Worm (Caenorhabditis elegans) whole organism, mixed stage, embryonic: ENCODE measurements around the gene F35H10.3.

Experiments used
- M03D4.4 ChIP-seq: sonication (generic microtip); optimal IDR thresholded peaks from 2 replicates; lab custom pipeline; 2017; ENCODE audit warnings: mild to moderate bottlenecking, missing genetic modification characterization, missing compliant biosample characterization
- bed-3 ChIP-seq: fragments of 200-800 bp; sonication (Bioruptor generic); optimal IDR thresholded peaks from 3 replicates; lab custom pipeline; 2018; ENCODE audit warnings: mild to moderate bottlenecking, missing genetic modification characterization, moderate library complexity, missing compliant biosample characterization
- blmp-1 ChIP-seq: fragments of 150-350 bp; optimal IDR thresholded peaks from 2 replicates; lab custom pipeline; 2014; ENCODE audit warnings: missing biosample characterization, missing genetic modification characterization
- ceh-39 ChIP-seq: fragments of 150-350 bp; optimal IDR thresholded peaks from 2 replicates; lab custom pipeline; 2014; ENCODE audit warnings: missing biosample characterization, missing genetic modification characterization
- ceh-43 ChIP-seq: fragments of 200-800 bp; sonication (Bioruptor generic); optimal IDR thresholded peaks from 2 replicates; lab custom pipeline; 2018; ENCODE audit warnings: mild to moderate bottlenecking, missing genetic modification characterization, moderate library complexity, missing compliant biosample characterization
- ceh-83 ChIP-seq: fragments of 200-800 bp; sonication (Bioruptor generic); optimal IDR thresholded peaks from 2 replicates; lab custom pipeline; 2018; ENCODE audit warnings: mild to moderate bottlenecking, missing genetic modification characterization, missing compliant biosample characterization
- ces-1 ChIP-seq: fragments of 150-350 bp; optimal IDR thresholded peaks from 2 replicates; lab custom pipeline; 2014; ENCODE audit warnings: missing biosample characterization, missing genetic modification reagents, missing genetic modification characterization
- cnd-1 ChIP-seq: fragments of 200-800 bp; sonication (Bioruptor generic); optimal IDR thresholded peaks from 2 replicates; lab custom pipeline; 2018; ENCODE audit warnings: mild to moderate bottlenecking, missing genetic modification characterization, missing compliant biosample characterization
- drap-1 ChIP-seq: fragments of 200-800 bp; sonication (Bioruptor generic); optimal IDR thresholded peaks from 3 replicates; lab custom pipeline; 2018; ENCODE audit warnings: mild to moderate bottlenecking, missing genetic modification characterization, missing compliant biosample characterization
- elt-1 ChIP-seq: sonication (generic microtip); optimal IDR thresholded peaks from 2 replicates; lab custom pipeline; 2017; ENCODE audit warnings: missing genetic modification characterization, mild to moderate bottlenecking, missing compliant biosample characterization, antibody characterized with exemption, moderate library complexity, borderline replicate concordance; ENCODE audit not compliant: insufficient read depth
- elt-3 ChIP-seq: fragments of 150-350 bp; optimal IDR thresholded peaks from 2 replicates; lab custom pipeline; 2014; ENCODE audit warnings: missing biosample characterization, missing genetic modification characterization
- flh-1 ChIP-seq: fragments of 200-800 bp; sonication (Bioruptor generic); optimal IDR thresholded peaks from 2 replicates; lab custom pipeline; 2018; ENCODE audit warnings: mild to moderate bottlenecking, missing genetic modification characterization, moderate library complexity, missing compliant biosample characterization
- ham-2 ChIP-seq: fragments of 200-800 bp; sonication (Bioruptor generic); optimal IDR thresholded peaks from 2 replicates; lab custom pipeline; 2018; ENCODE audit warnings: mild to moderate bottlenecking, missing genetic modification characterization, missing compliant biosample characterization
- hlh-1 ChIP-seq: fragments of 150-350 bp; optimal IDR thresholded peaks from 2 replicates; lab custom pipeline; 2014; ENCODE audit warnings: missing biosample characterization, missing genetic modification reagents, missing genetic modification characterization
- lin-13 ChIP-seq: fragments of 150-350 bp; optimal IDR thresholded peaks from 2 replicates; lab custom pipeline; 2014; ENCODE audit warnings: missing biosample characterization, missing genetic modification characterization
- lsy-2 ChIP-seq: fragments of 150-350 bp; optimal IDR thresholded peaks from 2 replicates; lab custom pipeline; 2014; ENCODE audit warnings: missing biosample characterization, missing genetic modification characterization
- mab-5 ChIP-seq: fragments of 150-350 bp; optimal IDR thresholded peaks from 2 replicates; lab custom pipeline; 2014; ENCODE audit warnings: missing biosample characterization, missing genetic modification characterization
- mep-1 ChIP-seq: fragments of 150-350 bp; optimal IDR thresholded peaks from 2 replicates; lab custom pipeline; 2017; ENCODE audit warnings: missing biosample characterization, missing genetic modification reagents, missing genetic modification characterization, inconsistent platforms
- mls-2 ChIP-seq: sonication (generic microtip); optimal IDR thresholded peaks from 2 replicates; lab custom pipeline; 2016; ENCODE audit warnings: mild to moderate bottlenecking, missing genetic modification characterization, moderate library complexity, missing compliant biosample characterization
- nhr-12 ChIP-seq: fragments of 150-350 bp; optimal IDR thresholded peaks from 2 replicates; lab custom pipeline; 2014; ENCODE audit warnings: missing biosample characterization, missing genetic modification characterization
- nhr-2 ChIP-seq: fragments of 150-350 bp; optimal IDR thresholded peaks from 2 replicates; lab custom pipeline; 2014; ENCODE audit warnings: missing biosample characterization, missing genetic modification characterization
- nhr-237 ChIP-seq: fragments of 150-350 bp; optimal IDR thresholded peaks from 2 replicates; lab custom pipeline; 2014; ENCODE audit warnings: missing biosample characterization, missing genetic modification characterization
- nhr-28 ChIP-seq: fragments of 150-350 bp; optimal IDR thresholded peaks from 2 replicates; lab custom pipeline; 2014; ENCODE audit warnings: missing biosample characterization, missing genetic modification characterization
- nhr-76 ChIP-seq: sonication (generic microtip); optimal IDR thresholded peaks from 2 replicates; lab custom pipeline; 2017; ENCODE audit warnings: missing biosample characterization, missing genetic modification characterization
- pha-4 ChIP-seq: fragments of 150-350 bp; optimal IDR thresholded peaks from 2 replicates; lab custom pipeline; 2018; ENCODE audit warnings: missing biosample characterization, missing genetic modification reagents, missing genetic modification characterization
- sptf-1 ChIP-seq: sonication (generic microtip); optimal IDR thresholded peaks from 2 replicates; lab custom pipeline; 2017; ENCODE audit warnings: mild to moderate bottlenecking, missing genetic modification characterization, moderate library complexity, missing compliant biosample characterization
- tbx-8 ChIP-seq: fragments of 200-800 bp; sonication (Bioruptor generic); optimal IDR thresholded peaks from 2 replicates; lab custom pipeline; 2018; ENCODE audit warnings: mild to moderate bottlenecking, missing genetic modification characterization, moderate library complexity, missing compliant biosample characterization
- unc-120 ChIP-seq: sonication (generic microtip); optimal IDR thresholded peaks from 2 replicates; lab custom pipeline; 2017; ENCODE audit warnings: missing genetic modification characterization, missing compliant biosample characterization; ENCODE audit not compliant: poor library complexity, severe bottlenecking
- unc-39 ChIP-seq: fragments of 150-350 bp; optimal IDR thresholded peaks from 2 replicates; lab custom pipeline; 2014; ENCODE audit warnings: missing biosample characterization, missing genetic modification characterization
- unc-62 ChIP-seq: fragments of 150-350 bp; optimal IDR thresholded peaks from 2 replicates; lab custom pipeline; 2014; ENCODE audit warnings: missing biosample characterization, missing genetic modification reagents, missing genetic modification characterization
- zip-8 ChIP-seq: fragments of 150-350 bp; optimal IDR thresholded peaks from 2 replicates; lab custom pipeline; 2014; ENCODE audit warnings: missing biosample characterization, missing genetic modification characterization
- ztf-11 ChIP-seq: fragments of 150-350 bp; optimal IDR thresholded peaks from 2 replicates; lab custom pipeline; 2014; ENCODE audit warnings: missing biosample characterization, missing genetic modification characterization

The F35H10.3 gene

ce11 chrIV:8325667-8326066 lies at the start of gene F35H10.3:
TSS of gene F35H10.3 (plus strand) at chrIV:8325967.
- TF ChIP-seq ceh-39 (tag; lab: Kevin White, UChicago) (no peak), bed-3 (GFP tag; lab: Kevin White, UChicago) (no peak), unc-39 (tag; lab: Kevin White, UChicago) (no peak), M03D4.4 (no peak)

DNA sequence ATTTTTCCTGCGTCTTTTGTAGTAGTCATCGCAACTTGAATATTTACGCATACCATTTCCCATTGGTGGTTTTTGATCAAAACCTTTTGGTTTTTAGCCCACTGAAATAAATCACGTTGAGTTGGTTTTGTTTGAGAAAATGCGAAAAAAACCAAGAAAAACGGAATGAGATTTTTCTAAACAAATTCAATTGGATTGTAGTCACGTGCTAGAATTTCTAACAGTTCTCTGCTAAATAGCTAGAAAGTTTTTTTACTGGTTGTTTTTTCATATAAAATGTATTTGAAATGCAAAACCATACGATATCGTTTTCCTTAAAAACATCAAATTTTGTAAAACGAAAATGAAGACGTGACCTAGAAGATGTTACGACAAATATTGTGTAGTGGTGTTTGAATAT lies 49.2 kb upstream of the F35H10.3 start, which contains the start of gene K07H8.12:
Gene K07H8.12 (minus strand): TSS at position 101 of the 400 bp plus-strand sequence.
- TF ChIP-seq unc-62 (GFP tag; lab: Kevin White, UChicago), result no peak
- no peak for TF ChIP-seq ceh-39 (tag; lab: Kevin White, UChicago)
- no peak for TF ChIP-seq hlh-1 (tag; lab: Kevin White, UChicago)
- no peak for TF ChIP-seq ham-2 (GFP tag; lab: Kevin White, UChicago)
- no peak for TF ChIP-seq cnd-1 (tag; lab: Kevin White, UChicago)
- TF ChIP-seq sptf-1, result no peak
- TF ChIP-seq drap-1 (GFP tag; lab: Kevin White, UChicago), result no peak
- no peak for TF ChIP-seq ces-1 (GFP tag; lab: Kevin White, UChicago)
- TF ChIP-seq mls-2 (tag; lab: Kevin White, UChicago), result no peak

DNA sequence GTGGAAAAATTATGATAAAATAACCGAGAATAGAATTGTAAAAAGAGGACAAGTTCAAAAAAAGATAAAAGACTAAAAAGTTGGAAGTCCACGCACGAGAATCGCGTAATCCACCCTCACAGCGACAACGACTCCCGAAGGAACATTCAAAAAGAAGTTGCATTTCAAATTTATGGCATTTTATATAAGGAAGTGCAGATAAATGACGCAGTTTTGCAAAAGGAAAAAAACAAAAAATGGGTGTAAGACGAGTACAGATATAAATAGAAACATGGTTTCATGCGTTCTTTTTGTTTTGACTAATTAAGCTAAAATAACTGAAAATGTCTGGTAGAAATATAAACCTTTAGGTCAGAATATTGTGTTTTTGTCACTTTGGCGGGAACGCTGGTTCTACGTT lies 42.6 kb upstream of the F35H10.3 start:
- TF ChIP-seq nhr-237 (tag; lab: Kevin White, UChicago) (no peak), elt-1 (no peak), mep-1 (tag; lab: Kevin White, UChicago) (no peak), flh-1 (GFP tag; lab: Kevin White, UChicago) (no peak), unc-62 (GFP tag; lab: Kevin White, UChicago) (no peak), zip-8 (tag; lab: Kevin White, UChicago) (no peak), mab-5 (tag; lab: Kevin White, UChicago) (no peak), sptf-1 (no peak), unc-120 (tag; lab: Kevin White, UChicago) (no peak), cnd-1 (tag; lab: Kevin White, UChicago) (no peak), nhr-28 (tag; lab: Kevin White, UChicago) (no peak), drap-1 (GFP tag; lab: Kevin White, UChicago) (no peak), ces-1 (GFP tag; lab: Kevin White, UChicago) (no peak), ham-2 (GFP tag; lab: Kevin White, UChicago) (no peak), ztf-11 (tag; lab: Kevin White, UChicago) (no peak), tbx-8 (GFP tag; lab: Kevin White, UChicago) (no peak), lin-13 (tag; lab: Kevin White, UChicago) (no peak), hlh-1 (tag; lab: Kevin White, UChicago) (no peak)

- TF ChIP-seq nhr-2 (tag; lab: Kevin White, UChicago), result no peak
- TF ChIP-seq nhr-12 (tag; lab: Kevin White, UChicago), result no peak
- TF ChIP-seq pha-4 (tag; lab: Kevin White, UChicago), result no peak
- TF ChIP-seq bed-3 (GFP tag; lab: Kevin White, UChicago), result no peak
- no peak for TF ChIP-seq ceh-83 (GFP tag; lab: Kevin White, UChicago)
- no peak for TF ChIP-seq elt-3 (tag; lab: Kevin White, UChicago)
- no peak for TF ChIP-seq zip-8 (tag; lab: Kevin White, UChicago)
- TF ChIP-seq, all 35 proteins: peak for 0
These were observed 39.4 kb upstream of the F35H10.3 start, which contains the start of gene K07H8.9 for ce11 chrIV:8286352-8286751. TSS of gene K07H8.9 (minus strand) at chrIV:8286476.

ce11 chrIV:8287287-8287686 lies 38.5 kb upstream of the F35H10.3 start:
- TF ChIP-seq nhr-76 (tag; lab: Kevin White, UChicago) (no peak), lin-13 (tag; lab: Kevin White, UChicago) (no peak), nhr-2 (tag; lab: Kevin White, UChicago) (no peak), cnd-1 (tag; lab: Kevin White, UChicago) (no peak), sptf-1 (no peak), mab-5 (tag; lab: Kevin White, UChicago) (no peak), mls-2 (tag; lab: Kevin White, UChicago) (no peak), ces-1 (GFP tag; lab: Kevin White, UChicago) (no peak), drap-1 (GFP tag; lab: Kevin White, UChicago) (no peak), lsy-2 (tag; lab: Kevin White, UChicago) (no peak), blmp-1 (tag; lab: Kevin White, UChicago) (no peak), unc-62 (GFP tag; lab: Kevin White, UChicago) (no peak), unc-39 (tag; lab: Kevin White, UChicago) (no peak), ceh-83 (GFP tag; lab: Kevin White, UChicago) (no peak), ceh-43 (GFP tag; lab: Kevin White, UChicago) (no peak)
